Worm (Caenorhabditis elegans) whole organism, midembryonic: ENCODE data around the gene C45G9.14.

ENCODE experiments used
- klf-2 ChIP-seq: fragments of 200-800 bp; sonication (Bioruptor generic); conservative IDR thresholded peaks from 2 replicates; pipeline ENCODE4 v1.3.6; 2022; ENCODE audit warnings: missing genetic modification reagents, missing genetic modification characterization, missing compliant biosample characterization
- med-1 ChIP-seq: sonication (generic microtip); optimal IDR thresholded peaks from 2 replicates; lab custom pipeline; 2017; ENCODE audit warnings: missing genetic modification characterization, mild to moderate bottlenecking, missing compliant biosample characterization, antibody characterized with exemption, missing genetic modification reagents; ENCODE audit not compliant: insufficient read depth
- ref-1 ChIP-seq: fragments of 200-800 bp; sonication (Bioruptor generic); conservative IDR thresholded peaks from 2 replicates; pipeline ENCODE4 v1.3.6; 2022; ENCODE audit warnings: missing genetic modification reagents, missing genetic modification characterization, missing compliant biosample characterization
- tab-1 ChIP-seq: fragments of 200-800 bp; sonication (Bioruptor generic); IDR thresholded peaks from 2 replicates; pipeline ENCODE4 v1.3.6; 2022; ENCODE audit warnings: missing genetic modification characterization, missing compliant biosample characterization
- ztf-29 ChIP-seq: fragments of 200-800 bp; sonication (Bioruptor generic); IDR thresholded peaks from 2 replicates; pipeline ENCODE4 v1.3.6; 2022; ENCODE audit warnings: missing genetic modification reagents, missing genetic modification characterization, missing compliant biosample characterization

DNA sequence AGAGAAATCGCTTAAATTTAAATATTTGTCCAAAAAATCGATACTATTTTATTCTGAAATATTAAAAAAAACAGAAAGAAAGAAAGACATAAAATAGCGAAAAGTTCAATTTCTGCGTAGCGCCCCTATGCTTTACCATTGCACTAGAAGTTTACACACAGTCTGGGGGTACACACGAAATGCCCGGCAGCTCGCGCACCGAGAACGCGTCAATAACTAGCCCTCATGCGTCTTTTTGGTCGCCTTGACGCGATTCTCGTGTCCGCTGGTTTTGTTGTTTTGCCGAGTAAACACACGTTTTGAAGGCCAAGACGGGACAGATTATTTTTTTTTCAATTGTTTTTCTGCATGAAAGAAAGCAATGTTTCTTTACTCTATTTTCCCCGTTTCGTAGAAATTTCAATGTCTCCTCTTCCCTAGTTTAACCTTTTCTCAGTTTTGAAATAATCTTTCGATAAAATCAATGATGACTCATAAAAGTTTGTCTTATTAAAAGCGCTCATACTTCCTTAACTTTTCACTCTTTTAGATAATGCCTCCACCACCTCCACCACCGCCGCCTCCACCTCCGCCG, 26.6 kb upstream of the C45G9.14 start, which contains the start of gene wip-1:
- TF ChIP-seq ref-1 (GFP tag; lab: Robert Waterston, UW) (no peak), tab-1 (GFP tag; lab: Robert Waterston, UW) (peak; percentile 40; the same call in 1 of the 2 replicates), ztf-29 (GFP tag; lab: Robert Waterston, UW) (peak; percentile 78), klf-2 (GFP tag; lab: Robert Waterston, UW) (peak; percentile 60; the same call in 1 of the 2 replicates), med-1 (peak; percentile 15)
